Worm (Caenorhabditis elegans) whole organism, young adult: Measurements from ENCODE around the gene rcs-1.
A peak's percentile ranks its signal among the peaks of the same experiment; 100 is the strongest.

ENCODE experiments used
- B0019.2 ChIP-seq: fragments of 200-800 bp; sonication (Bioruptor generic); conservative IDR thresholded peaks from 2 replicates; pipeline ENCODE4 v1.3.6; 2022; ENCODE audit warnings: missing genetic modification reagents, missing genetic modification characterization, missing compliant biosample characterization
- B0336.3 ChIP-seq: fragments of 200-800 bp; sonication (Bioruptor generic); IDR thresholded peaks from 2 replicates; pipeline ENCODE4 v1.3.6; 2022; ENCODE audit warnings: missing genetic modification characterization, missing compliant biosample characterization
- C06A6.2 ChIP-seq: fragments of 200-800 bp; sonication (Bioruptor generic); conservative IDR thresholded peaks from 2 replicates; pipeline ENCODE4 v1.3.6; 2022; ENCODE audit warnings: missing genetic modification characterization, missing compliant biosample characterization
- F22D6.2 ChIP-seq: sonication (generic microtip); optimal IDR thresholded peaks from 2 replicates; lab custom pipeline; 2016; ENCODE audit warnings: mild to moderate bottlenecking, missing genetic modification characterization, missing compliant biosample characterization
- K12H6.12 ChIP-seq: fragments of 200-800 bp; sonication (Bioruptor generic); optimal IDR thresholded peaks from 2 replicates; lab custom pipeline; 2018; ENCODE audit warnings: mild to moderate bottlenecking, missing genetic modification characterization, missing compliant biosample characterization
- T26A5.8 ChIP-seq: sonication (generic microtip); optimal IDR thresholded peaks from 2 replicates; lab custom pipeline; 2016; ENCODE audit warnings: missing genetic modification characterization, missing compliant biosample characterization
- Y53G8AR.9 ChIP-seq: fragments of 200-800 bp; sonication (Bioruptor generic); conservative IDR thresholded peaks from 2 replicates; pipeline ENCODE4 v1.3.6; 2022; ENCODE audit warnings: missing genetic modification reagents, missing genetic modification characterization, missing compliant biosample characterization
- Y79H2A.3 ChIP-seq: fragments of 200-800 bp; sonication (Bioruptor generic); conservative IDR thresholded peaks from 2 replicates; pipeline ENCODE4 v1.3.6; 2022; ENCODE audit warnings: missing genetic modification reagents, missing genetic modification characterization, missing compliant biosample characterization
- akir-1 ChIP-seq: fragments of 200-800 bp; sonication (Bioruptor generic); optimal IDR thresholded peaks from 2 replicates; lab custom pipeline; 2018; ENCODE audit warnings: mild to moderate bottlenecking, missing genetic modification characterization, moderate library complexity, missing compliant biosample characterization
- atf-7 ChIP-seq: sonication (generic microtip); optimal IDR thresholded peaks from 2 replicates; lab custom pipeline; 2017; ENCODE audit warnings: mild to moderate bottlenecking, missing genetic modification characterization, missing compliant biosample characterization
- attf-5 ChIP-seq: fragments of 200-800 bp; sonication (Bioruptor generic); optimal IDR thresholded peaks from 2 replicates; lab custom pipeline; 2018; ENCODE audit warnings: mild to moderate bottlenecking, missing genetic modification characterization, missing compliant biosample characterization
- attf-6 ChIP-seq: fragments of 200-800 bp; sonication (Bioruptor generic); IDR thresholded peaks from 2 replicates; pipeline ENCODE4 v1.3.6; 2022; ENCODE audit warnings: missing genetic modification reagents, missing genetic modification characterization, missing compliant biosample characterization
- bed-1 ChIP-seq: fragments of 200-800 bp; sonication (Bioruptor generic); IDR thresholded peaks from 2 replicates; pipeline ENCODE4 v1.3.6; 2022; ENCODE audit warnings: missing genetic modification reagents, missing genetic modification characterization, missing compliant biosample characterization
- ccch-3 ChIP-seq: fragments of 200-800 bp; sonication (Bioruptor generic); optimal IDR thresholded peaks from 2 replicates; lab custom pipeline; 2018; ENCODE audit warnings: mild to moderate bottlenecking, missing genetic modification characterization, missing compliant biosample characterization
- cebp-1 ChIP-seq, 2 experiments: fragments of 200-800 bp in 1 of 2; sonication (Bioruptor generic) in 1 of 2; sonication (generic microtip) in 1 of 2; IDR thresholded peaks in 1 of 2; optimal IDR thresholded peaks in 1 of 2; 2 replicates each; pipeline versions ENCODE4 v1.3.6 to Lab custom; 2017 to 2022; ENCODE audit warnings: missing compliant biosample characterization in 2 of 2, missing genetic modification characterization in 2 of 2, mild to moderate bottlenecking in 1 of 2, missing genetic modification reagents in 1 of 2, moderate library complexity in 1 of 2
- cebp-2 ChIP-seq: fragments of 200-800 bp; sonication (Bioruptor generic); IDR thresholded peaks from 2 replicates; pipeline ENCODE4 v1.3.6; 2022; ENCODE audit warnings: missing genetic modification characterization, missing compliant biosample characterization
- ceh-58 ChIP-seq: fragments of 200-800 bp; sonication (Bioruptor generic); IDR thresholded peaks from 2 replicates; pipeline ENCODE4 v1.3.6; 2022; ENCODE audit warnings: missing genetic modification characterization, missing compliant biosample characterization
- ceh-79 ChIP-seq: sonication (generic microtip); optimal IDR thresholded peaks from 2 replicates; lab custom pipeline; 2017; ENCODE audit warnings: mild to moderate bottlenecking, missing genetic modification characterization, missing compliant biosample characterization
- ceh-91 ChIP-seq: fragments of 200-800 bp; sonication (Bioruptor generic); IDR thresholded peaks from 2 replicates; pipeline ENCODE4 v1.3.6; 2022; ENCODE audit warnings: missing genetic modification reagents, missing genetic modification characterization, missing compliant biosample characterization
- dpl-1 ChIP-seq: fragments of 150-350 bp; optimal IDR thresholded peaks from 2 replicates; lab custom pipeline; 2014; ENCODE audit warnings: missing biosample characterization, missing genetic modification reagents, missing genetic modification characterization
- ets-4 ChIP-seq: fragments of 200-800 bp; sonication (Bioruptor generic); optimal IDR thresholded peaks from 2 replicates; lab custom pipeline; 2018; ENCODE audit warnings: mild to moderate bottlenecking, missing genetic modification characterization, missing compliant biosample characterization
- hlh-26 ChIP-seq: fragments of 200-800 bp; sonication (Bioruptor generic); conservative IDR thresholded peaks from 2 replicates; pipeline ENCODE4 v1.3.6; 2022; ENCODE audit warnings: missing genetic modification reagents, missing genetic modification characterization, missing compliant biosample characterization
- hmg-20 ChIP-seq: fragments of 200-800 bp; sonication (Bioruptor generic); IDR thresholded peaks from 2 replicates; pipeline ENCODE4 v1.3.6; 2022; ENCODE audit warnings: missing genetic modification reagents, missing genetic modification characterization, missing compliant biosample characterization
- let-526 ChIP-seq: fragments of 200-800 bp; sonication (Bioruptor generic); IDR thresholded peaks from 2 replicates; pipeline ENCODE4 v1.3.6; 2022; ENCODE audit warnings: missing genetic modification reagents, missing genetic modification characterization, missing compliant biosample characterization
- let-607 ChIP-seq, 2 experiments: fragments of 200-800 bp in 1 of 2; sonication (Bioruptor generic) in 1 of 2; sonication (generic microtip) in 1 of 2; optimal IDR thresholded peaks; 2 replicates each; lab custom pipeline; 2016 to 2018; ENCODE audit warnings: mild to moderate bottlenecking in 2 of 2, missing compliant biosample characterization in 2 of 2, missing genetic modification characterization in 2 of 2, moderate library complexity in 2 of 2, missing genotype in 1 of 2
- lin-40 ChIP-seq: sonication (generic microtip); optimal IDR thresholded peaks from 2 replicates; lab custom pipeline; 2016; ENCODE audit warnings: missing genetic modification characterization, mild to moderate bottlenecking, missing compliant biosample characterization, missing genotype, missing genetic modification reagents
- madf-10 ChIP-seq: sonication (generic microtip); optimal IDR thresholded peaks from 2 replicates; lab custom pipeline; 2016; ENCODE audit warnings: mild to moderate bottlenecking, missing genetic modification characterization, missing compliant biosample characterization
- madf-6 ChIP-seq: fragments of 200-800 bp; sonication (Bioruptor generic); IDR thresholded peaks from 2 replicates; pipeline ENCODE4 v1.3.6; 2022; ENCODE audit warnings: missing genetic modification reagents, missing genetic modification characterization, missing compliant biosample characterization
- nhr-120 ChIP-seq: fragments of 200-800 bp; sonication (Bioruptor generic); IDR thresholded peaks from 2 replicates; pipeline ENCODE4 v1.3.6; 2022; ENCODE audit warnings: missing genetic modification characterization, missing compliant biosample characterization
- nhr-179 ChIP-seq: sonication (generic microtip); optimal IDR thresholded peaks from 2 replicates; lab custom pipeline; 2016; ENCODE audit warnings: mild to moderate bottlenecking, missing genetic modification characterization, missing compliant biosample characterization
- nhr-80 ChIP-seq: sonication (generic microtip); optimal IDR thresholded peaks from 2 replicates; lab custom pipeline; 2016; ENCODE audit warnings: missing genetic modification characterization, missing compliant biosample characterization
- nhr-90 ChIP-seq: sonication (generic microtip); optimal IDR thresholded peaks from 2 replicates; lab custom pipeline; 2016; ENCODE audit warnings: missing genotype, mild to moderate bottlenecking, missing genetic modification characterization, missing compliant biosample characterization
- pbrm-1 ChIP-seq: fragments of 200-800 bp; sonication (Bioruptor generic); IDR thresholded peaks from 2 replicates; pipeline ENCODE4 v1.3.6; 2022; ENCODE audit warnings: missing genetic modification reagents, missing genetic modification characterization, missing compliant biosample characterization
- snpc-1.1 ChIP-seq: sonication (generic microtip); optimal IDR thresholded peaks from 2 replicates; lab custom pipeline; 2017; ENCODE audit warnings: missing genetic modification characterization, mild to moderate bottlenecking, missing compliant biosample characterization, antibody characterized with exemption, moderate library complexity, missing genotype, missing genetic modification reagents; ENCODE audit not compliant: insufficient read depth
- tlf-1 ChIP-seq: fragments of 200-800 bp; sonication (Bioruptor generic); optimal IDR thresholded peaks from 2 replicates; lab custom pipeline; 2018; ENCODE audit warnings: mild to moderate bottlenecking, missing genetic modification characterization, missing compliant biosample characterization
- zim-3 ChIP-seq: sonication (generic microtip); optimal IDR thresholded peaks from 2 replicates; lab custom pipeline; 2017; ENCODE audit warnings: mild to moderate bottlenecking, missing genetic modification characterization, moderate library complexity, missing compliant biosample characterization
- ztf-22 ChIP-seq: fragments of 200-800 bp; sonication (Bioruptor generic); optimal IDR thresholded peaks from 2 replicates; lab custom pipeline; 2018; ENCODE audit warnings: mild to moderate bottlenecking, missing genetic modification characterization, moderate library complexity, missing compliant biosample characterization
- ztf-25 ChIP-seq: fragments of 200-800 bp; sonication (Bioruptor generic); IDR thresholded peaks from 2 replicates; pipeline ENCODE4 v1.3.6; 2022; ENCODE audit warnings: missing genetic modification reagents, missing genetic modification characterization, missing compliant biosample characterization

The rcs-1 gene

ce11 chrX:8790093-8790492, 38.2 kb downstream of the rcs-1 start:
- TF ChIP-seq B0019.2 (GFP tag; lab: Robert Waterston, UW), result no peak
- TF ChIP-seq ceh-79 (tag; lab: Kevin White, UChicago), result no peak
- no peak for TF ChIP-seq ets-4 (GFP tag; lab: Kevin White, UChicago)

ce11 chrX:8789014-8789506, 39.3 kb downstream of the rcs-1 start, which contains the start of gene unc-27:
Gene unc-27, plus strand, starts transcription at chrX:8789456.
- TF ChIP-seq nhr-179 (tag; lab: Kevin White, UChicago) (no peak), madf-6 (no peak), zim-3 (no peak), madf-10 (no peak), B0336.3 (GFP tag; lab: Robert Waterston, UW) (no peak), K12H6.12 (tag; lab: Kevin White, UChicago) (no peak), atf-7 (tag; lab: Kevin White, UChicago) (no peak), Y79H2A.3 (GFP tag; lab: Robert Waterston, UW) (no peak), hlh-26 (GFP tag; lab: Robert Waterston, UW) (no peak), Y53G8AR.9 (no peak), pbrm-1 (GFP tag; lab: Robert Waterston, UW) (no peak), bed-1 (GFP tag; lab: Robert Waterston, UW) (no peak), hmg-20 (GFP tag; lab: Robert Waterston, UW) (no peak), ceh-91 (GFP tag; lab: Robert Waterston, UW) (no peak)
- TF ChIP-seq, all 124 proteins: peak for 0

ce11 chrX:8787689-8788222, 40.6 kb downstream of the rcs-1 start:
- no peak for TF ChIP-seq let-607 (tag; optimal IDR thresholded peaks at IDR 0.05; lab: Kevin White, UChicago)
- peak; percentile 65 for TF ChIP-seq cebp-1 (GFP tag; IDR thresholded peaks at IDR 0.05; lab: Robert Waterston, UW)
- peak; percentile 70 for TF ChIP-seq cebp-1 (tag; optimal IDR thresholded peaks at IDR 0.05; lab: Kevin White, UChicago)
- TF ChIP-seq lin-40 (tag; lab: Kevin White, UChicago), result peak; percentile 14
- no peak for TF ChIP-seq ztf-25 (GFP tag; lab: Robert Waterston, UW)
- no peak for TF ChIP-seq C06A6.2 (GFP tag; lab: Robert Waterston, UW)
- peak; percentile 15 for TF ChIP-seq nhr-80 (tag; lab: Kevin White, UChicago)

DNA sequence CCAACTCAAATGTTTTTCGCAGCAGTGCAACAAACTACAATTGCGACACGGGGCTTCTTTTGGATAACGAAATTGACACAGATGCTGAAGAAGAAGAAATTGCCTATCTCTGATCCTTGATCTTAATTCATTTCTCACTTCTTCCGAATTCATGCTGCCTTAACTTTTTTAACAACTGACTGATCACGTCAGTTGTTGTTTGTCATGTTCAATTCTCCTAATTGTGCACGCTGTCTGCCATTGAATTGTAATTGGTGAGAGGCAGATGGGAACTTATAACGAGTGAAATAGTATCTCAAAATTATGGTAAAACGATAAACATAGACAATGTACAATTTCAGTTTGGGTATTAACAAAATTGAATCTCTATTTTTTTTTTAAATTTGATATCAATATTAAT, 41.7 kb downstream of the rcs-1 start:
- TF ChIP-seq ets-4 (GFP tag; lab: Kevin White, UChicago) (no peak), cebp-2 (GFP tag; lab: Robert Waterston, UW) (no peak), T26A5.8 (tag; lab: Kevin White, UChicago) (no peak), lin-40 (tag; lab: Kevin White, UChicago) (no peak), attf-6 (GFP tag; lab: Robert Waterston, UW) (no peak), tlf-1 (no peak), ztf-22 (no peak), nhr-120 (GFP tag; lab: Robert Waterston, UW) (no peak), ccch-3 (GFP tag; lab: Kevin White, UChicago) (no peak), snpc-1.1 (tag; lab: Kevin White, UChicago) (no peak), dpl-1 (GFP tag; lab: Kevin White, UChicago) (no peak), F22D6.2 (tag; lab: Kevin White, UChicago) (no peak), let-526 (GFP tag; lab: Robert Waterston, UW) (no peak), nhr-90 (tag; lab: Kevin White, UChicago) (no peak), akir-1 (GFP tag; lab: Kevin White, UChicago) (no peak), ceh-58 (GFP tag; lab: Robert Waterston, UW) (no peak), hmg-20 (GFP tag; lab: Robert Waterston, UW) (no peak), attf-5 (no peak)
- TF ChIP-seq, all 124 proteins: peak for 0
